Worm (Caenorhabditis elegans): Measurements from ENCODE around the gene nhr-72.

Gene nhr-72

DNA sequence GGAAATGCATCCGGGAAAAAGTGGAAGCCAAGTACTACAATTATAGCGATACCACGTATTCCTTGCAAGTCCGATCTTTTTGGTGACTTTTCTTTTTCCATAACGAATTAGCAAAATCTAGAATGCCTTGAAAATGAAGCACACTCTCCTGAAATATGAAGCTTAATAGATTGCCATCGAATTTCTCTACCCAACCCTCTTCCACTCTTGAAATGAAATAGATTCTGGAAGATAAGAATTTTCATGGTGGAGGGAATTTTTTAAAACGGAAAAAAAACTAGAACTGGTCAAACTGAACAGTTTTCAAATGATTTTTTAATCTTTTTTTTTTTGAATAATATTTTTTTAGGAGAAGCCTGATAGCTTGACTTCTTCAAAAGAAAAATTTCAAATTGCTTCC lies 10.3 kb upstream of the nhr-72 start, which contains the start of gene oac-11:
Gene oac-11 (minus strand): TSS at position 101 of the 400 bp plus-strand sequence.
- TF ChIP-seq snpc-3.4 (tag; optimal IDR thresholded peaks at IDR 0.05) (no peak), ztf-6 (GFP tag; IDR thresholded peaks at IDR 0.05) (no peak), attf-6 (GFP tag; IDR thresholded peaks at IDR 0.05) (no peak)

ce11 chrII:3852654-3853053 lies 2.1 kb upstream of the nhr-72 start, which contains the start of gene nhr-257:
nhr-257 (plus strand) TSS chrII:3852954.
- TF ChIP-seq Y53G8AR.9 (GFP tag; conservative IDR thresholded peaks at IDR 0.05) (no peak), repo-1 (tag; optimal IDR thresholded peaks at IDR 0.05) (no peak), attf-5 (GFP tag; optimal IDR thresholded peaks at IDR 0.05) (no peak), Y95B8A.8 (GFP tag; IDR thresholded peaks at IDR 0.05) (no peak), ztf-28 (GFP tag; IDR thresholded peaks at IDR 0.05) (no peak), C17E4.6 (GFP tag; IDR thresholded peaks at IDR 0.05) (no peak), ztf-6 (GFP tag; IDR thresholded peaks at IDR 0.05) (no peak), T07F8.4 (tag; optimal IDR thresholded peaks at IDR 0.05) (no peak), snpc-1.1 (tag; optimal IDR thresholded peaks at IDR 0.05; ENCODE audit: insufficient read depth) (no peak), cebp-2 (GFP tag; IDR thresholded peaks at IDR 0.05) (no peak), dpl-1 (GFP tag; optimal IDR thresholded peaks at IDR 0.05) (no peak), lin-35 (GFP tag; optimal IDR thresholded peaks at IDR 0.05) (no peak), fkh-3 (tag; optimal IDR thresholded peaks at IDR 0.05) (no peak), T26A5.8 (tag; optimal IDR thresholded peaks at IDR 0.05) (no peak), ztf-3 (GFP tag; optimal IDR thresholded peaks at IDR 0.05) (no peak), ceh-27 (GFP tag; optimal IDR thresholded peaks at IDR 0.05) (no peak), ceh-79 (tag; optimal IDR thresholded peaks at IDR 0.05) (no peak), dpff-1 (tag; optimal IDR thresholded peaks at IDR 0.05) (no peak)

DNA sequence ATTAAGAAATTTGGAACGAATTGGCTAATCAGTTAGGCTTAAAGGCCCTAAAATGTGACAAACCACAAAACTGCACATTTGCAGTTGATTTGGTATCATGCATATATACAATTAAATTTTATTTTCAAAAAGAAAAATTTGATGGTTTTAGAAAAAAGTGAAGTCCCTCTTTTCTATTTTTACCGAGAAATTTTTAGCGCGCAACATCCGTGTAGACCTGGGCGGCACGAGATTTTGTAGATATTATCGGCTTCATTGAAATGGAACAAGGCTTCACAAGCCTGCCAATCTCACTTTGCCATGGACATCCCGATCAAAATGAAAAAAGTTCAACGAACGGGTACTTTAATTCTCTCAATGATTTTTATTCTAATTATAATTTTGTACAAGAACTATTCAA lies 4.5 kb downstream of the nhr-72 start, which contains the start of gene C17A2.2:
Gene C17A2.2 (plus strand): TSS at position 301 of the 400 bp plus-strand sequence.
- no peak for TF ChIP-seq egl-44 (GFP tag; IDR thresholded peaks at IDR 0.05)
- no peak for TF ChIP-seq D2030.7 (GFP tag; IDR thresholded peaks at IDR 0.05)
- no peak for TF ChIP-seq madf-8 (GFP tag; conservative IDR thresholded peaks at IDR 0.05)
- TF ChIP-seq let-607 (tag; optimal IDR thresholded peaks at IDR 0.05), result no peak
- TF ChIP-seq Y56A3A.18 (GFP tag; IDR thresholded peaks at IDR 0.05), result no peak
- TF ChIP-seq ztf-18 (tag; optimal IDR thresholded peaks at IDR 0.05), result no peak
- no peak for TF ChIP-seq attf-3 (GFP tag; conservative IDR thresholded peaks at IDR 0.05)
- TF ChIP-seq egl-18 (GFP tag; IDR thresholded peaks at IDR 0.05), result no peak
- no peak for TF ChIP-seq him-1 (tag; optimal IDR thresholded peaks at IDR 0.05)
- no peak for TF ChIP-seq ceh-58 (GFP tag; IDR thresholded peaks at IDR 0.05)
- TF ChIP-seq rpc-1 (optimal IDR thresholded peaks at IDR 0.05), result no peak
- no peak for TF ChIP-seq rpc-1 (tag; optimal IDR thresholded peaks at IDR 0.05)
- TF ChIP-seq B0035.1 (tag; optimal IDR thresholded peaks at IDR 0.05), result no peak
- TF ChIP-seq hlh-12 (tag; optimal IDR thresholded peaks at IDR 0.05), result no peak
- TF ChIP-seq nhr-90 (tag; optimal IDR thresholded peaks at IDR 0.05), result no peak
- no peak for TF ChIP-seq C17E4.6 (GFP tag; IDR thresholded peaks at IDR 0.05)
- TF ChIP-seq gei-17 (GFP tag; optimal IDR thresholded peaks at IDR 0.05), result no peak
- TF ChIP-seq madf-6 (GFP tag; IDR thresholded peaks at IDR 0.05), result no peak

Data from whole organism, young adult.